Fruit fly (Drosophila melanogaster): ENCODE data around the gene CG15864.

- no peak for TF ChIP-seq CTCF (optimal IDR thresholded peaks at IDR 0.05)
- no peak for TF ChIP-seq CG8478 (optimal IDR thresholded peaks at IDR 0.05)
Observed at dm6 chr3R:8239472-8240301, 8.6 kb upstream of the CG15864 start.

All from S2 (cell line).